Worm (Caenorhabditis elegans): Measurements from ENCODE around the gene K08E7.8.

Gene K08E7.8

ce11 chrIV:12551944-12552343, 33.9 kb downstream of the K08E7.8 start:
- TF ChIP-seq efl-1 (GFP tag; optimal IDR thresholded peaks at IDR 0.05) (no peak), athp-1 (tag; optimal IDR thresholded peaks at IDR 0.05) (no peak), snpc-3.4 (tag; optimal IDR thresholded peaks at IDR 0.05) (no peak), ztf-28 (GFP tag; IDR thresholded peaks at IDR 0.05) (no peak), gei-17 (GFP tag; optimal IDR thresholded peaks at IDR 0.05) (no peak), tbp1 (GFP tag; optimal IDR thresholded peaks at IDR 0.05) (no peak), him-1 (tag; optimal IDR thresholded peaks at IDR 0.05) (no peak), Y56A3A.18 (GFP tag; IDR thresholded peaks at IDR 0.05) (no peak), madf-3 (GFP tag; IDR thresholded peaks at IDR 0.05) (no peak), attf-3 (GFP tag; conservative IDR thresholded peaks at IDR 0.05) (no peak), K12H6.12 (tag; optimal IDR thresholded peaks at IDR 0.05) (no peak), tbx-9 (tag; optimal IDR thresholded peaks at IDR 0.05; ENCODE audit: borderline replicate concordance) (no peak), ztf-22 (GFP tag; optimal IDR thresholded peaks at IDR 0.05) (no peak), nfya-1 (tag; optimal IDR thresholded peaks at IDR 0.05; ENCODE audit: borderline replicate concordance, insufficient read depth) (no peak), chd-7 (tag; optimal IDR thresholded peaks at IDR 0.05) (no peak), hmg-20 (GFP tag; IDR thresholded peaks at IDR 0.05) (no peak), F33H1.4 (GFP tag; IDR thresholded peaks at IDR 0.05) (no peak)

ce11 chrIV:12549014-12549413, 36.9 kb downstream of the K08E7.8 start:
- no peak for TF ChIP-seq nfyb-1 (GFP tag; IDR thresholded peaks at IDR 0.05)

DNA sequence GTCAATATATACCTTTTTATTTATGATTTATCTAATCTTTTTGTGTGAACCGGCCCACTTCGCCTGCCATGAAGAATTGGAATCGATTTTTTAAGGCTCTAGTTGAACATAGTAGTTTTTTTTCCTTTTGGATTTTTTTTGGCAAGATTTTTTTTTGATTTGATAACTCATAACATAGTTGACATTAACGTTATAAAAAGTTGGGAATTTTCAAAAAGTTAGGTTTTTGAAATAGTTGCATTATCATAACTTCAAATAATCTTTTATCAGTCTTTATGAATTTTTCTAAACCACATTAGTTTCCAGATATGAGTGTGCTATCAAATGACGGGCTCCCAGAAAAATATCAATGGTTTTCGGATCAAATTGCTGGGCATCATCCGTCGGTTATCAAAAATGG, 38.0 kb downstream of the K08E7.8 start, which contains the start of gene ipmk-1:
Gene ipmk-1, plus strand, starts transcription at position 301 of the 400 bp plus-strand sequence.
- TF ChIP-seq bed-2 (GFP tag; IDR thresholded peaks at IDR 0.05) (no peak), F57C9.4 (tag; optimal IDR thresholded peaks at IDR 0.05) (no peak)

ce11 chrIV:12545902-12546301, 40.0 kb downstream of the K08E7.8 start:
- TF ChIP-seq T26A5.8 (tag; optimal IDR thresholded peaks at IDR 0.05) = no peak
- TF ChIP-seq mcd-1 (GFP tag; IDR thresholded peaks at IDR 0.05) = no peak
- TF ChIP-seq lin-26 (GFP tag; IDR thresholded peaks at IDR 0.05) = no peak
- no peak for TF ChIP-seq Y53G8AR.9 (GFP tag; conservative IDR thresholded peaks at IDR 0.05)
- no peak for TF ChIP-seq him-1 (tag; optimal IDR thresholded peaks at IDR 0.05)
- TF ChIP-seq bed-2 (GFP tag; IDR thresholded peaks at IDR 0.05) = no peak
- no peak for TF ChIP-seq unc-130 (GFP tag; optimal IDR thresholded peaks at IDR 0.05)
- TF ChIP-seq rec-8 (tag; optimal IDR thresholded peaks at IDR 0.05) = no peak
- TF ChIP-seq hrde-1 (tag; optimal IDR thresholded peaks at IDR 0.05; ENCODE audit: borderline replicate concordance) = no peak
- TF ChIP-seq unc-62 (GFP tag; optimal IDR thresholded peaks at IDR 0.05) = no peak
- no peak for TF ChIP-seq T07F8.4 (tag; optimal IDR thresholded peaks at IDR 0.05)

DNA sequence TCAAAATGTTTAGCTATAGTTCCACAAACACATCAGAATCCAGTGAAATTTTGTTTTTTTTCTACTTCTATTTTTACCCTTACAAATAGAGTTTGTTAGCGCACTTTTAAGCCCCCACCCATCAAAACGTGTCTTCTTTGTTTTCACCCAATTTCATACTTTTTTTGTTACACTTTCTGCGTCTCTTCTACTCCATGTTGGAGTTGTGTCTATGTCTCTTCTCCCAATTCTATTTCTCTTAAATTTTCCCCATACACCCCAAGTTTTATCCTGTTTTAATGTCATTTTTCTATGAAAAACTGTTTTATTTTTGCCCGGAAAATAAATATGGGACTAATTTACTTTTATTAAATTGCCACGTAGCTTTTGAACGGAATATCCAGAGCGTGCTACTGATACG, 40.5 kb downstream of the K08E7.8 start:
- TF ChIP-seq F22D6.2 (tag; optimal IDR thresholded peaks at IDR 0.05) = no peak
- peak; percentile 64; the same call in 1 of the 2 replicates for TF ChIP-seq hmg-1.2 (GFP tag; IDR thresholded peaks at IDR 0.05)
- no peak for TF ChIP-seq ama-1 (optimal IDR thresholded peaks at IDR 0.05)
- TF ChIP-seq ama-1 (GFP tag; optimal IDR thresholded peaks at IDR 0.05) = no peak

Measured in whole organism, young adult.